Fruit fly (Drosophila melanogaster) whole organism, prepupa: Measurements from ENCODE around the gene Kebab.

Experiments used
- Blimp-1 ChIP-seq: fragments of 200-800 bp; sonication (Bioruptor generic); optimal IDR thresholded peaks from 3 replicates; lab custom pipeline; 2017; ENCODE audit warnings: missing biosample characterization, missing genetic modification characterization, mild to moderate bottlenecking, moderate library complexity, missing genetic modification reagents
- CG10631 ChIP-seq: fragments of 200-800 bp; sonication (Bioruptor generic); optimal IDR thresholded peaks from 2 replicates; lab custom pipeline; 2016; ENCODE audit warnings: missing biosample characterization, missing genetic modification characterization
- CG11294 ChIP-seq: fragments of 200-800 bp; sonication (Bioruptor generic); IDR thresholded peaks from 2 replicates; pipeline ENCODE4 v1.3.6; 2022; ENCODE audit warnings: missing biosample characterization, missing genetic modification characterization
- CG11762 ChIP-seq: fragments of 200-800 bp; sonication (Bioruptor generic); optimal IDR thresholded peaks from 3 replicates; lab custom pipeline; 2016; ENCODE audit warnings: missing biosample characterization, missing genetic modification characterization; ENCODE audit not compliant: insufficient read depth
- CG11902 ChIP-seq: fragments of 200-800 bp; sonication (Bioruptor generic); optimal IDR thresholded peaks from 3 replicates; lab custom pipeline; 2016; ENCODE audit warnings: missing biosample characterization, missing genetic modification characterization
- CG15336 ChIP-seq: fragments of 200-800 bp; sonication (Bioruptor generic); IDR thresholded peaks from 2 replicates; pipeline ENCODE4 v1.3.6; 2022; ENCODE audit warnings: missing biosample characterization, missing genetic modification characterization
- CG3032 ChIP-seq: fragments of 200-800 bp; optimal IDR thresholded peaks from 2 replicates; lab custom pipeline; 2019; ENCODE audit warnings: missing biosample characterization, mild to moderate bottlenecking, missing genetic modification characterization, moderate library complexity
- CG31627 ChIP-seq: fragments of 200-800 bp; sonication (Bioruptor generic); optimal IDR thresholded peaks from 3 replicates; lab custom pipeline; 2016; ENCODE audit warnings: missing biosample characterization, missing genetic modification characterization
- CG32006 ChIP-seq: fragments of 200-800 bp; sonication (Bioruptor generic); optimal IDR thresholded peaks from 3 replicates; lab custom pipeline; 2017; ENCODE audit warnings: missing biosample characterization, mild to moderate bottlenecking, missing genetic modification characterization
- CG34406 ChIP-seq: fragments of 200-800 bp; sonication (Bioruptor generic); optimal IDR thresholded peaks from 3 replicates; lab custom pipeline; 2016; ENCODE audit warnings: missing biosample characterization, missing genetic modification characterization
- CG6163 ChIP-seq: fragments of 200-800 bp; sonication (Bioruptor generic); IDR thresholded peaks from 3 replicates; pipeline ENCODE4 v1.3.6; 2022; ENCODE audit warnings: missing biosample characterization, missing genetic modification characterization
- CG7368 ChIP-seq: fragments of 200-800 bp; sonication (Bioruptor generic); optimal IDR thresholded peaks from 3 replicates; lab custom pipeline; 2016; ENCODE audit warnings: missing biosample characterization, missing genetic modification characterization
- CG8119 ChIP-seq: fragments of 200-800 bp; sonication (Bioruptor generic); IDR thresholded peaks from 3 replicates; pipeline ENCODE4 v1.3.6; 2022; ENCODE audit warnings: missing biosample characterization, missing genetic modification characterization
- CG8319 ChIP-seq: fragments of 200-800 bp; sonication (Bioruptor generic); optimal IDR thresholded peaks from 3 replicates; lab custom pipeline; 2016; ENCODE audit warnings: missing biosample characterization, missing genetic modification characterization
- CG9139 ChIP-seq: fragments of 200-800 bp; sonication (Bioruptor generic); optimal IDR thresholded peaks from 3 replicates; lab custom pipeline; 2017; ENCODE audit warnings: missing biosample characterization, mild to moderate bottlenecking, missing genetic modification characterization
- Eip78C ChIP-seq: fragments of 200-800 bp; sonication (Bioruptor generic); peaks from one replicate; lab custom pipeline; 2016; ENCODE audit warnings: missing biosample characterization, missing genetic modification characterization
- Eip93F ChIP-seq: fragments of 200-800 bp; sonication (Bioruptor generic); optimal IDR thresholded peaks from 2 replicates; lab custom pipeline; 2016; ENCODE audit warnings: missing biosample characterization, mild to moderate bottlenecking, missing genetic modification characterization
- Ets96B ChIP-seq: fragments of 200-800 bp; optimal IDR thresholded peaks from 2 replicates; lab custom pipeline; 2019; ENCODE audit warnings: missing biosample characterization, mild to moderate bottlenecking, missing genetic modification characterization, moderate library complexity
- Hr38 ChIP-seq: sonication (Bioruptor generic); optimal IDR thresholded peaks from 2 replicates; lab custom pipeline; 2016; ENCODE audit warnings: missing biosample characterization, missing genetic modification characterization
- Hr39 ChIP-seq: fragments of 200-800 bp; sonication (Bioruptor generic); optimal IDR thresholded peaks from 2 replicates; lab custom pipeline; 2016; ENCODE audit warnings: missing biosample characterization, missing genetic modification characterization
- Met ChIP-seq: fragments of 200-800 bp; sonication (Bioruptor generic); optimal IDR thresholded peaks from 3 replicates; lab custom pipeline; 2016; ENCODE audit warnings: missing biosample characterization, missing genetic modification characterization
- OdsH ChIP-seq: fragments of 200-800 bp; sonication (Bioruptor generic); optimal IDR thresholded peaks from 3 replicates; lab custom pipeline; 2016; ENCODE audit warnings: missing biosample characterization, missing genetic modification characterization
- Smox ChIP-seq: fragments of 200-800 bp; sonication (Bioruptor generic); optimal IDR thresholded peaks from 3 replicates; lab custom pipeline; 2016; ENCODE audit warnings: missing biosample characterization, missing genetic modification characterization
- Sox15 ChIP-seq: fragments of 200-800 bp; sonication (Bioruptor generic); optimal IDR thresholded peaks from 3 replicates; lab custom pipeline; 2016; ENCODE audit warnings: missing biosample characterization, missing genetic modification characterization
- achi ChIP-seq: fragments of 200-800 bp; sonication (Bioruptor generic); optimal IDR thresholded peaks from 3 replicates; lab custom pipeline; 2016; ENCODE audit warnings: missing biosample characterization, missing genetic modification characterization
- acj6 ChIP-seq: fragments of 200-800 bp; sonication (Bioruptor generic); optimal IDR thresholded peaks from 3 replicates; lab custom pipeline; 2016; ENCODE audit warnings: missing biosample characterization, missing genetic modification characterization
- cyc ChIP-seq: fragments of 200-800 bp; sonication (Bioruptor generic); optimal IDR thresholded peaks from 3 replicates; lab custom pipeline; 2016; ENCODE audit warnings: missing biosample characterization, missing genetic modification characterization
- dac ChIP-seq: fragments of 200-800 bp; sonication (Bioruptor generic); optimal IDR thresholded peaks from 2 replicates; lab custom pipeline; 2017; ENCODE audit warnings: missing biosample characterization, mild to moderate bottlenecking, missing genetic modification characterization
- dsx ChIP-seq: fragments of 200-800 bp; optimal IDR thresholded peaks from 3 replicates; lab custom pipeline; 2019; ENCODE audit warnings: missing biosample characterization, mild to moderate bottlenecking, missing genetic modification characterization, moderate library complexity; ENCODE audit not compliant: poor library complexity, severe bottlenecking
- eg ChIP-seq: fragments of 200-800 bp; sonication (Bioruptor generic); IDR thresholded peaks from 3 replicates; pipeline ENCODE4 v1.3.6; 2022; ENCODE audit warnings: missing biosample characterization, missing genetic modification characterization
- fd85E ChIP-seq: fragments of 200-800 bp; sonication (Bioruptor generic); optimal IDR thresholded peaks from 3 replicates; lab custom pipeline; 2016; ENCODE audit warnings: missing biosample characterization, missing genetic modification characterization
- spab ChIP-seq: fragments of 200-800 bp; sonication (Bioruptor generic); optimal IDR thresholded peaks from 2 replicates; lab custom pipeline; 2017; ENCODE audit warnings: missing biosample characterization, mild to moderate bottlenecking, missing genetic modification characterization, missing genetic modification reagents
- svp ChIP-seq: fragments of 200-800 bp; sonication (Bioruptor generic); peaks from one replicate; lab custom pipeline; 2016; ENCODE audit warnings: missing biosample characterization, missing genetic modification characterization
- topi ChIP-seq: fragments of 200-800 bp; sonication (Bioruptor generic); optimal IDR thresholded peaks from 3 replicates; lab custom pipeline; 2016; ENCODE audit warnings: missing biosample characterization, missing genetic modification characterization
- vri ChIP-seq: fragments of 200-800 bp; sonication (Bioruptor generic); optimal IDR thresholded peaks from 3 replicates; lab custom pipeline; 2016; ENCODE audit warnings: missing biosample characterization, mild to moderate bottlenecking, missing genetic modification characterization

The Kebab gene

dm6 chr2L:2072970-2073369 lies 27.7 kb downstream of the Kebab start (continued):
- no peak for TF ChIP-seq Hr38 (GFP tag; lab: Kevin White, UChicago)
- peak; percentile 38 for TF ChIP-seq achi (GFP tag; lab: Kevin White, UChicago)
- TF ChIP-seq dac: no peak
- TF ChIP-seq OdsH: peak; percentile 7
- TF ChIP-seq dsx: peak; percentile 22
- peak; percentile 29 for TF ChIP-seq Hr39 (GFP tag; lab: Kevin White, UChicago)
- TF ChIP-seq CG3032: no peak
- TF ChIP-seq vri (GFP tag; lab: Kevin White, UChicago): no peak
- no peak for TF ChIP-seq Blimp-1 (GFP tag; lab: Kevin White, UChicago)
- TF ChIP-seq Eip93F (GFP tag; lab: Kevin White, UChicago): no peak
- peak; percentile 23 for TF ChIP-seq spab (GFP tag; lab: Kevin White, UChicago)
- no peak for TF ChIP-seq CG9139 (GFP tag; lab: Kevin White, UChicago)
- TF ChIP-seq CG34406 (GFP tag; lab: Kevin White, UChicago): no peak
- no peak for TF ChIP-seq CG15336 (GFP tag; lab: Robert Waterston, UW)
- peak; percentile 13 for TF ChIP-seq topi (GFP tag; lab: Kevin White, UChicago)

- TF ChIP-seq CG11762 (GFP tag; lab: Kevin White, UChicago): no peak
- TF ChIP-seq cyc (GFP tag; lab: Kevin White, UChicago): no peak
- no peak for TF ChIP-seq spab (GFP tag; lab: Kevin White, UChicago)
- no peak for TF ChIP-seq topi (GFP tag; lab: Kevin White, UChicago)
- TF ChIP-seq CG11294 (GFP tag; lab: Robert Waterston, UW): no peak
- TF ChIP-seq CG31627 (GFP tag; lab: Kevin White, UChicago): no peak
- no peak for TF ChIP-seq CG8319 (GFP tag; lab: Kevin White, UChicago)
- no peak for TF ChIP-seq Met (GFP tag; lab: Kevin White, UChicago)
Measured at dm6 chr2L:2079619-2080018, 34.3 kb downstream of the Kebab start, which contains the start of gene CG12674. Gene CG12674 (plus strand): TSS chr2L:2079919.

- TF ChIP-seq eg (GFP tag; lab: Robert Waterston, UW): peak; percentile 33; the same call in 1 of the 3 replicates
- TF ChIP-seq Met (GFP tag; lab: Kevin White, UChicago): peak; percentile 9
- peak; percentile 20 for TF ChIP-seq CG32006 (GFP tag; lab: Kevin White, UChicago)
- TF ChIP-seq Ets96B: no peak
- no peak for TF ChIP-seq CG7368 (GFP tag; lab: Kevin White, UChicago)
- TF ChIP-seq Hr39 (GFP tag; lab: Kevin White, UChicago): peak; percentile 16
- no peak for TF ChIP-seq Blimp-1 (GFP tag; lab: Kevin White, UChicago)
- no peak for TF ChIP-seq fd85E
Measured at dm6 chr2L:2084349-2084748, 39.1 kb downstream of the Kebab start.

dm6 chr2L:2090235-2090634 lies 44.9 kb downstream of the Kebab start:
- no peak for TF ChIP-seq Eip93F (GFP tag; lab: Kevin White, UChicago)
- TF ChIP-seq Hr38 (GFP tag; lab: Kevin White, UChicago): no peak
- TF ChIP-seq acj6 (GFP tag; lab: Kevin White, UChicago): no peak
- TF ChIP-seq CG11902 (GFP tag; lab: Kevin White, UChicago): no peak
- no peak for TF ChIP-seq CG8119 (GFP tag; lab: Robert Waterston, UW)
- peak; percentile 29 for TF ChIP-seq svp
- no peak for TF ChIP-seq Sox15 (GFP tag; lab: Kevin White, UChicago)
- no peak for TF ChIP-seq Smox (GFP tag; lab: Kevin White, UChicago)
- TF ChIP-seq CG7368 (GFP tag; lab: Kevin White, UChicago): no peak
- no peak for TF ChIP-seq dac
- TF ChIP-seq CG32006 (GFP tag; lab: Kevin White, UChicago): no peak
- no peak for TF ChIP-seq CG10631 (GFP tag; lab: Kevin White, UChicago)
- TF ChIP-seq Eip78C (GFP tag; lab: Kevin White, UChicago): peak; percentile 57
- TF ChIP-seq Hr39 (GFP tag; lab: Kevin White, UChicago): no peak
- TF ChIP-seq CG6163 (GFP tag; lab: Robert Waterston, UW): 0 out of 3 replicates have a peak, but pooled peaks have one; percentile 32
